Fruit fly (Drosophila melanogaster) whole organism, embryonic: ENCODE results near the gene pkaap.

Experiments used
- Aef1 ChIP-seq: fragments of 200-800 bp; sonication (Bioruptor generic); IDR thresholded peaks from 3 replicates; pipeline ENCODE4 v1.3.6; 2022; ENCODE audit warnings: missing biosample characterization, missing genetic modification characterization
- CG10565 ChIP-seq: fragments of 200-800 bp; sonication (Bioruptor generic); optimal IDR thresholded peaks from 3 replicates; lab custom pipeline; 2016; ENCODE audit warnings: missing biosample characterization, mild to moderate bottlenecking, missing genetic modification characterization
- CG11085 ChIP-seq: fragments of 200-800 bp; sonication (Bioruptor generic); IDR thresholded peaks from 2 replicates; pipeline ENCODE4 v1.3.6; 2022; ENCODE audit warnings: missing biosample characterization, missing genetic modification characterization
- CG12071 ChIP-seq: fragments of 200-800 bp; sonication (Bioruptor generic); optimal IDR thresholded peaks from 3 replicates; lab custom pipeline; 2018; ENCODE audit warnings: missing biosample characterization, mild to moderate bottlenecking, missing genetic modification characterization
- CG1529 ChIP-seq: fragments of 200-800 bp; sonication (Bioruptor generic); optimal IDR thresholded peaks from 3 replicates; lab custom pipeline; 2018; ENCODE audit warnings: missing biosample characterization, missing genetic modification characterization
- CG17361 ChIP-seq: fragments of 200-800 bp; sonication (Bioruptor generic); IDR thresholded peaks from 3 replicates; pipeline ENCODE4 v1.3.6; 2022; ENCODE audit warnings: missing biosample characterization, missing genetic modification characterization
- CG17385 ChIP-seq: fragments of 200-800 bp; sonication (Bioruptor generic); optimal IDR thresholded peaks from 3 replicates; lab custom pipeline; 2018; ENCODE audit warnings: missing biosample characterization, mild to moderate bottlenecking, missing genetic modification characterization
- CG1792 ChIP-seq: fragments of 200-800 bp; sonication (Bioruptor generic); optimal IDR thresholded peaks from 2 replicates; lab custom pipeline; 2016; ENCODE audit warnings: missing biosample characterization, missing genetic modification characterization
- CG18262 ChIP-seq: fragments of 200-800 bp; optimal IDR thresholded peaks from 3 replicates; lab custom pipeline; 2019; ENCODE audit warnings: missing biosample characterization, mild to moderate bottlenecking, missing genetic modification characterization, moderate library complexity
- CG3163 ChIP-seq: fragments of 200-800 bp; sonication (Bioruptor generic); optimal IDR thresholded peaks from 3 replicates; lab custom pipeline; 2016; ENCODE audit warnings: missing biosample characterization, missing genetic modification characterization
- CG4282 ChIP-seq: fragments of 200-800 bp; sonication (Bioruptor generic); optimal IDR thresholded peaks from 2 replicates; lab custom pipeline; 2016; ENCODE audit warnings: missing biosample characterization, missing genetic modification characterization
- CG4360 ChIP-seq: fragments of 200-800 bp; sonication (Bioruptor generic); IDR thresholded peaks from 2 replicates; pipeline ENCODE4 v1.3.6; 2022; ENCODE audit warnings: missing biosample characterization, missing genetic modification characterization
- CG6813 ChIP-seq: fragments of 200-800 bp; sonication (Bioruptor generic); optimal IDR thresholded peaks from 2 replicates; lab custom pipeline; 2017; ENCODE audit warnings: missing biosample characterization, missing genetic modification characterization, mild to moderate bottlenecking, moderate library complexity, missing genetic modification reagents
- CG7556 ChIP-seq: fragments of 200-800 bp; sonication (Bioruptor generic); optimal IDR thresholded peaks from 2 replicates; lab custom pipeline; 2017; ENCODE audit warnings: missing biosample characterization, mild to moderate bottlenecking, missing genetic modification characterization
- CG7745 ChIP-seq: fragments of 200-800 bp; sonication (Bioruptor generic); optimal IDR thresholded peaks from 2 replicates; lab custom pipeline; 2018; ENCODE audit warnings: missing biosample characterization, mild to moderate bottlenecking, missing genetic modification characterization, moderate library complexity
- CTCF ChIP-seq: fragments of 200-800 bp; sonication (Bioruptor generic); optimal IDR thresholded peaks from 2 replicates; lab custom pipeline; 2017; ENCODE audit warnings: missing biosample characterization, mild to moderate bottlenecking, missing genetic modification characterization, moderate library complexity
- D ChIP-seq, 2 experiments: fragments of 200-800 bp in 1 of 2; fragments of >200 bp in 1 of 2; sonication (Bioruptor generic) in 1 of 2; optimal IDR thresholded peaks; 2 replicates in 1 of 2; 3 replicates in 1 of 2; lab custom pipeline; 2017; ENCODE audit warnings: mild to moderate bottlenecking in 1 of 2, missing biosample characterization in 1 of 2, missing genetic modification characterization in 1 of 2, missing genetic modification reagents in 1 of 2
- Dll ChIP-seq: fragments of 200-800 bp; sonication (Bioruptor generic); IDR thresholded peaks from 4 replicates; pipeline ENCODE4 v1.3.6; 2022; ENCODE audit warnings: missing biosample characterization, missing genetic modification characterization; ENCODE audit not compliant: partially characterized antibody
- Doc3 ChIP-seq: fragments of 200-800 bp; sonication (Bioruptor generic); IDR thresholded peaks from 3 replicates; pipeline ENCODE4 v1.3.6; 2022; ENCODE audit warnings: missing biosample characterization, missing genetic modification characterization; ENCODE audit not compliant: partially characterized antibody
- Ets65A ChIP-seq: fragments of 200-800 bp; sonication (Bioruptor generic); peaks from one replicate; lab custom pipeline; 2016; ENCODE audit warnings: missing biosample characterization, missing genetic modification characterization
- Ets97D ChIP-seq: fragments of 200-800 bp; sonication (Bioruptor generic); optimal IDR thresholded peaks from 3 replicates; lab custom pipeline; 2016; ENCODE audit warnings: missing biosample characterization, missing genetic modification characterization
- HLH54F ChIP-seq: fragments of 200-800 bp; sonication (Bioruptor generic); optimal IDR thresholded peaks from 3 replicates; lab custom pipeline; 2016; ENCODE audit warnings: missing biosample characterization, missing genetic modification characterization
- Lpt ChIP-seq: fragments of >200 bp; optimal IDR thresholded peaks from 2 replicates; lab custom pipeline; 2018; ENCODE audit warnings: missing biosample characterization, missing genetic modification characterization
- Max ChIP-seq: fragments of 200-800 bp; sonication (Bioruptor generic); optimal IDR thresholded peaks from 2 replicates; lab custom pipeline; 2016; ENCODE audit warnings: missing biosample characterization, mild to moderate bottlenecking, missing genetic modification characterization
- Mrtf ChIP-seq: fragments of 200-800 bp; sonication (Bioruptor generic); IDR thresholded peaks from 3 replicates; pipeline ENCODE4 v1.3.6; 2022; ENCODE audit warnings: missing biosample characterization, missing genetic modification characterization
- NC2β ChIP-seq: fragments of 200-800 bp; sonication (Bioruptor generic); optimal IDR thresholded peaks from 2 replicates; lab custom pipeline; 2016; ENCODE audit warnings: missing biosample characterization, missing genetic modification characterization
- PHDP ChIP-seq: fragments of 200-800 bp; sonication (Bioruptor generic); optimal IDR thresholded peaks from 3 replicates; lab custom pipeline; 2018; ENCODE audit warnings: missing biosample characterization, mild to moderate bottlenecking, missing genetic modification characterization, moderate library complexity
- Ssrp ChIP-seq: fragments of 200-800 bp; sonication (Bioruptor generic); optimal IDR thresholded peaks from 2 replicates; lab custom pipeline; 2018; ENCODE audit warnings: missing biosample characterization, mild to moderate bottlenecking, missing genetic modification characterization, moderate library complexity
- TFAM ChIP-seq: fragments of 200-800 bp; sonication (Bioruptor generic); optimal IDR thresholded peaks from 2 replicates; lab custom pipeline; 2017; ENCODE audit warnings: missing biosample characterization, missing genetic modification characterization, inconsistent platforms
- amos ChIP-seq: fragments of 200-800 bp; sonication (Bioruptor generic); IDR thresholded peaks from 2 replicates; pipeline ENCODE4 v1.3.6; 2022; ENCODE audit warnings: missing biosample characterization, missing genetic modification characterization; ENCODE audit not compliant: partially characterized antibody
- bsh ChIP-seq, 2 experiments: fragments of 200-800 bp; sonication (Bioruptor generic); optimal IDR thresholded peaks; 2 replicates each; lab custom pipeline; 2017 to 2018; ENCODE audit warnings: mild to moderate bottlenecking in 2 of 2, missing biosample characterization in 2 of 2, missing genetic modification characterization in 2 of 2, moderate library complexity in 1 of 2
- corto ChIP-seq: fragments of 200-800 bp; sonication (Bioruptor generic); optimal IDR thresholded peaks from 2 replicates; lab custom pipeline; 2016; ENCODE audit warnings: missing biosample characterization, mild to moderate bottlenecking, missing genetic modification characterization, moderate library complexity
- crc ChIP-seq: fragments of 200-800 bp; sonication (Bioruptor generic); optimal IDR thresholded peaks from 2 replicates; lab custom pipeline; 2016; ENCODE audit warnings: missing biosample characterization, missing genetic modification characterization
- crol ChIP-seq: fragments of 200-800 bp; sonication (Bioruptor generic); IDR thresholded peaks from 2 replicates; pipeline ENCODE4 v1.3.6; 2022; ENCODE audit warnings: missing biosample characterization, missing genetic modification characterization
- fu2 ChIP-seq: fragments of 200-800 bp; sonication (Bioruptor generic); optimal IDR thresholded peaks from 2 replicates; lab custom pipeline; 2016; ENCODE audit warnings: missing biosample characterization, missing genetic modification characterization
- gfzf ChIP-seq: fragments of 200-800 bp; sonication (Bioruptor generic); optimal IDR thresholded peaks from 2 replicates; lab custom pipeline; 2016; ENCODE audit warnings: missing biosample characterization, mild to moderate bottlenecking, missing genetic modification characterization, moderate library complexity
- hbn ChIP-seq: fragments of 200-800 bp; sonication (Bioruptor generic); IDR thresholded peaks from 2 replicates; pipeline ENCODE4 v1.3.6; 2022; ENCODE audit warnings: missing biosample characterization, missing genetic modification characterization; ENCODE audit not compliant: partially characterized antibody
- kni ChIP-seq: fragments of 200-800 bp; sonication (Bioruptor generic); optimal IDR thresholded peaks from 3 replicates; lab custom pipeline; 2017; ENCODE audit warnings: mild to moderate bottlenecking, missing biosample characterization, missing genetic modification reagents, missing genetic modification characterization
- lmd ChIP-seq: fragments of 200-800 bp; sonication (Bioruptor generic); IDR thresholded peaks from 2 replicates; pipeline ENCODE4 v1.3.6; 2022; ENCODE audit warnings: missing biosample characterization, missing genetic modification characterization
- lov ChIP-seq, 2 experiments: fragments of 200-800 bp in 1 of 2; fragments of >200 bp in 1 of 2; sonication (Bioruptor generic) in 1 of 2; IDR thresholded peaks in 1 of 2; optimal IDR thresholded peaks in 1 of 2; 2 replicates in 1 of 2; 3 replicates in 1 of 2; pipeline versions ENCODE4 v1.3.6 to Lab custom; 2017 to 2022; ENCODE audit warnings: missing biosample characterization in 1 of 2, missing genetic modification characterization in 1 of 2
- oc ChIP-seq: fragments of 200-800 bp; sonication (Bioruptor generic); optimal IDR thresholded peaks from 2 replicates; lab custom pipeline; 2018; ENCODE audit warnings: missing biosample characterization, mild to moderate bottlenecking, missing genetic modification characterization, moderate library complexity
- psq ChIP-seq: fragments of 200-800 bp; sonication (Bioruptor generic); optimal IDR thresholded peaks from 2 replicates; lab custom pipeline; 2017; ENCODE audit warnings: missing biosample characterization, missing genetic modification characterization
- pum ChIP-seq: fragments of 200-800 bp; sonication (Bioruptor generic); optimal IDR thresholded peaks from 2 replicates; lab custom pipeline; 2016; ENCODE audit warnings: missing biosample characterization, missing genetic modification characterization
- rib ChIP-seq: fragments of 200-800 bp; sonication (Bioruptor generic); IDR thresholded peaks from 2 replicates; pipeline ENCODE4 v1.3.6; 2022; ENCODE audit warnings: missing biosample characterization, missing genetic modification characterization
- sd ChIP-seq: fragments of 200-800 bp; sonication (Bioruptor generic); optimal IDR thresholded peaks from 3 replicates; lab custom pipeline; 2018; ENCODE audit warnings: missing biosample characterization, mild to moderate bottlenecking, missing genetic modification characterization, moderate library complexity
- seq ChIP-seq: fragments of 200-800 bp; sonication (Bioruptor generic); IDR thresholded peaks from 2 replicates; pipeline ENCODE4 v1.3.6; 2022; ENCODE audit warnings: missing biosample characterization, missing genetic modification characterization
- sr ChIP-seq: fragments of 200-800 bp; sonication (Bioruptor generic); IDR thresholded peaks from 3 replicates; pipeline ENCODE4 v1.3.6; 2022; ENCODE audit warnings: missing biosample characterization, missing genetic modification characterization
- tap ChIP-seq: fragments of 200-800 bp; optimal IDR thresholded peaks from 3 replicates; lab custom pipeline; 2019; ENCODE audit warnings: missing biosample characterization, mild to moderate bottlenecking, missing genetic modification characterization, moderate library complexity
- tio ChIP-seq: fragments of 200-800 bp; sonication (Bioruptor generic); optimal IDR thresholded peaks from 2 replicates; lab custom pipeline; 2017; ENCODE audit warnings: missing biosample characterization, missing genetic modification characterization, inconsistent platforms
- twi ChIP-seq: fragments of 200-800 bp; optimal IDR thresholded peaks from 2 replicates; lab custom pipeline; 2019; ENCODE audit warnings: missing biosample characterization, mild to moderate bottlenecking, missing genetic modification characterization, moderate library complexity

pkaap gene

DNA sequence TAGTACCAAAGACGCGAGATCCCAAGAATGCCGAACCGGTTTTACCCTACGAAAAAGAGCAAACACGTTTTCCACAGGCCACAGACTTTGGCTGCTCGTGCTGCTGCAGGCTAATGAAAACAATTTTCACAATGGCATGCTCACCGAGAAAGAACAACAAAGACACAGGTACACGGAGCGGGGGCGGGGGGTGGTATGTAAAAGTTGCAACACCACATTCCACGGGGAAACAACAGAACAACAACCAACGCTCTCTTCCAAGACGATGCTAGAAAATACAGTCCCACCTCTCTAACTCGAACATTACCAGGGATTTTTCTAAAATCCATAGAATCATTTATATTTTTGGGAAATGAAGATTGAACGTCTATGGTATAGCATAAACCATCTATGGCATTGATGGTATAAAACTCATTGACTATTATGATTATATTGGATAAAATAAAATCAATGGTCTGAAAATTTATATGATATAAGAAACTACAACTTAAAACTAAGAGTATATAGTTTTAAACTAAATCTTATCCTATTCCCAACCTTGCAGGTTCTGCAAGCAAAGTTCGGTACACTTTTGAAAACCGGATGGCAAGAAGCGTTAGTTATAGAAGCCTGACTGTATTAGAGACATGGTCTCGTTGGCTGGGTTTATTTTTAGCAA is 6.5 kb upstream of the pkaap start (continued):
- TF ChIP-seq CG17361 = 0 out of 3 replicates have a peak, but pooled peaks have one; percentile 26
- TF ChIP-seq CG11085 (GFP tag; lab: Robert Waterston, UW) = no peak
- no peak for TF ChIP-seq seq
- no peak for TF ChIP-seq CG17385
- TF ChIP-seq oc (tag; lab: Kevin White, UChicago) = no peak
- TF ChIP-seq rib (GFP tag; lab: Robert Waterston, UW) = peak; percentile 14; the same call in 1 of the 2 replicates
- no peak for TF ChIP-seq corto (GFP tag; lab: Kevin White, UChicago)
- no peak for TF ChIP-seq PHDP (tag; lab: Kevin White, UChicago)
- peak; percentile 13 for TF ChIP-seq CG7556
- TF ChIP-seq CG18262 (tag; lab: Kevin White, UChicago) = peak; percentile 39
- peak; percentile 83 for TF ChIP-seq crol (GFP tag; lab: Robert Waterston, UW)
- TF ChIP-seq gfzf = no peak
- TF ChIP-seq TFAM (GFP tag; lab: Kevin White, UChicago) = no peak
- no peak for TF ChIP-seq Doc3
- no peak for TF ChIP-seq Dll (GFP tag; lab: Robert Waterston, UW)
- TF ChIP-seq CG3163 (GFP tag; lab: Kevin White, UChicago) = no peak
- TF ChIP-seq bsh (GFP tag; optimal IDR thresholded peaks at IDR 0.05; lab: Kevin White, UChicago) = peak; percentile 23 to 34
- TF ChIP-seq HLH54F = no peak
- TF ChIP-seq NC2β (GFP tag; lab: Kevin White, UChicago) = no peak
- no peak for TF ChIP-seq crc (GFP tag; lab: Kevin White, UChicago)
- TF ChIP-seq Ets65A = peak; percentile 38
- TF ChIP-seq Ets97D (GFP tag; lab: Kevin White, UChicago) = no peak
- TF ChIP-seq D (optimal IDR thresholded peaks at IDR 0.05; lab: Kevin White, UChicago) = no peak
- TF ChIP-seq D (GFP tag; optimal IDR thresholded peaks at IDR 0.05; lab: Kevin White, UChicago) = no peak
- TF ChIP-seq kni = peak; percentile 19
- peak; percentile 4 for TF ChIP-seq tio (GFP tag; lab: Kevin White, UChicago)
- peak; percentile 65 for TF ChIP-seq CG4360 (GFP tag; lab: Robert Waterston, UW)
- no peak for TF ChIP-seq psq
- TF ChIP-seq CG10565 (GFP tag; lab: Kevin White, UChicago) = no peak
- TF ChIP-seq CG12071 (GFP tag; lab: Kevin White, UChicago) = no peak
- TF ChIP-seq Lpt (GFP tag; lab: Kevin White, UChicago) = peak; percentile 89
- no peak for TF ChIP-seq tap (tag; lab: Kevin White, UChicago)
- no peak for TF ChIP-seq fu2 (GFP tag; lab: Kevin White, UChicago)
- no peak for TF ChIP-seq CG1792
- TF ChIP-seq lmd (GFP tag; lab: Robert Waterston, UW) = no peak
- no peak for TF ChIP-seq CG6813 (GFP tag; lab: Kevin White, UChicago)
- no peak for TF ChIP-seq pum
- peak; percentile 22 for TF ChIP-seq twi
- TF ChIP-seq Mrtf (GFP tag; lab: Robert Waterston, UW) = no peak
- TF ChIP-seq hbn (GFP tag; lab: Robert Waterston, UW) = no peak
- no peak for TF ChIP-seq CTCF
- peak; percentile 26 for TF ChIP-seq Ssrp
- TF ChIP-seq Aef1 (GFP tag; lab: Robert Waterston, UW) = no peak
- TF ChIP-seq lov (optimal IDR thresholded peaks at IDR 0.05; lab: Kevin White, UChicago) = no peak
- TF ChIP-seq lov (GFP tag; IDR thresholded peaks at IDR 0.05; lab: Robert Waterston, UW) = no peak
- no peak for TF ChIP-seq CG4282 (GFP tag; lab: Kevin White, UChicago)
- TF ChIP-seq amos (GFP tag; lab: Robert Waterston, UW) = no peak
- no peak for TF ChIP-seq sr (GFP tag; lab: Robert Waterston, UW)
- TF ChIP-seq CG7745 (tag; lab: Kevin White, UChicago) = no peak
- TF ChIP-seq sd (tag; lab: Kevin White, UChicago) = peak; percentile 97
- no peak for TF ChIP-seq CG1529 (GFP tag; lab: Kevin White, UChicago)
- TF ChIP-seq Max (GFP tag; lab: Kevin White, UChicago) = no peak
